Worm (Caenorhabditis elegans) whole organism, L3 larva: ENCODE data around the gene str-211.

ENCODE experiments used
- ZK546.5 ChIP-seq: sonication (generic microtip); optimal IDR thresholded peaks from 2 replicates; lab custom pipeline; 2017; ENCODE audit warnings: missing biosample characterization, missing genetic modification characterization
- aly-2 ChIP-seq: fragments of 150-350 bp; optimal IDR thresholded peaks from 2 replicates; lab custom pipeline; 2014; ENCODE audit warnings: missing biosample characterization, missing genetic modification characterization
- ceh-16 ChIP-seq: sonication (generic microtip); optimal IDR thresholded peaks from 2 replicates; lab custom pipeline; 2017; ENCODE audit warnings: missing biosample characterization, missing genetic modification characterization
- ceh-82 ChIP-seq: fragments of 150-350 bp; optimal IDR thresholded peaks from 2 replicates; lab custom pipeline; 2014; ENCODE audit warnings: missing biosample characterization, missing genetic modification characterization
- ceh-9 ChIP-seq: sonication (generic microtip); optimal IDR thresholded peaks from 2 replicates; lab custom pipeline; 2018; ENCODE audit warnings: missing biosample characterization, missing genetic modification characterization
- egl-5 ChIP-seq: fragments of 150-350 bp; optimal IDR thresholded peaks from 2 replicates; lab custom pipeline; 2017; ENCODE audit warnings: missing biosample characterization, missing genetic modification reagents, missing genetic modification characterization, inconsistent platforms
- elt-1 ChIP-seq: fragments of 150-350 bp; optimal IDR thresholded peaks from 2 replicates; lab custom pipeline; 2014; ENCODE audit warnings: missing biosample characterization, missing genetic modification characterization
- elt-2 ChIP-seq: sonication (generic microtip); optimal IDR thresholded peaks from 2 replicates; lab custom pipeline; 2016; ENCODE audit warnings: missing genetic modification reagents, mild to moderate bottlenecking, missing genetic modification characterization, missing compliant biosample characterization
- elt-3 ChIP-seq, 3 experiments: fragments of 150-350 bp in 1 of 3; sonication (generic microtip) in 2 of 3; optimal IDR thresholded peaks; 2 replicates in 2 of 3; 4 replicates in 1 of 3; lab custom pipeline; 2014 to 2017; ENCODE audit warnings: missing biosample characterization in 3 of 3, missing genetic modification characterization in 3 of 3
- eor-1 ChIP-seq, 2 experiments: fragments of 150-350 bp; optimal IDR thresholded peaks; 2 replicates each; lab custom pipeline; 2014 to 2018; ENCODE audit warnings: missing biosample characterization in 2 of 2, missing genetic modification characterization in 2 of 2
- fkh-10 ChIP-seq: sonication (generic microtip); optimal IDR thresholded peaks from 2 replicates; lab custom pipeline; 2017; ENCODE audit warnings: missing biosample characterization, missing genetic modification reagents, missing genetic modification characterization
- hmg-11 ChIP-seq: sonication (generic microtip); optimal IDR thresholded peaks from 2 replicates; lab custom pipeline; 2016; ENCODE audit warnings: missing genetic modification characterization, missing compliant biosample characterization
- jun-1 ChIP-seq: fragments of 150-350 bp; optimal IDR thresholded peaks from 2 replicates; lab custom pipeline; 2014; ENCODE audit warnings: missing biosample characterization, missing genetic modification reagents, missing genetic modification characterization
- lin-15B ChIP-seq: fragments of 150-350 bp; optimal IDR thresholded peaks from 2 replicates; lab custom pipeline; 2014; ENCODE audit warnings: missing biosample characterization, missing genetic modification characterization
- lsy-12 ChIP-seq: sonication (generic microtip); optimal IDR thresholded peaks from 2 replicates; lab custom pipeline; 2016; ENCODE audit warnings: mild to moderate bottlenecking, missing genetic modification characterization, missing compliant biosample characterization
- mdl-1 ChIP-seq: fragments of 150-350 bp; optimal IDR thresholded peaks from 2 replicates; lab custom pipeline; 2014; ENCODE audit warnings: missing biosample characterization, missing genetic modification characterization
- nfya-1 ChIP-seq: sonication (generic microtip); optimal IDR thresholded peaks from 2 replicates; lab custom pipeline; 2017; ENCODE audit warnings: missing genetic modification characterization, mild to moderate bottlenecking, missing compliant biosample characterization, antibody characterized with exemption, moderate library complexity; ENCODE audit not compliant: insufficient read depth
- nhr-11 ChIP-seq: fragments of 150-350 bp; optimal IDR thresholded peaks from 2 replicates; lab custom pipeline; 2014; ENCODE audit warnings: missing biosample characterization, missing genetic modification characterization
- nhr-12 ChIP-seq: fragments of 150-350 bp; optimal IDR thresholded peaks from 2 replicates; lab custom pipeline; 2014; ENCODE audit warnings: missing biosample characterization, missing genetic modification characterization
- nhr-23 ChIP-seq: fragments of 150-350 bp; optimal IDR thresholded peaks from 2 replicates; lab custom pipeline; 2014; ENCODE audit warnings: missing biosample characterization, missing genetic modification reagents, missing genetic modification characterization
- nhr-237 ChIP-seq: fragments of 150-350 bp; optimal IDR thresholded peaks from 2 replicates; lab custom pipeline; 2014; ENCODE audit warnings: missing biosample characterization, missing genetic modification characterization
- nhr-25 ChIP-seq: sonication (generic microtip); optimal IDR thresholded peaks from 2 replicates; lab custom pipeline; 2017; ENCODE audit warnings: missing biosample characterization, missing genetic modification characterization
- nhr-43 ChIP-seq: sonication (generic microtip); optimal IDR thresholded peaks from 2 replicates; lab custom pipeline; 2016; ENCODE audit warnings: mild to moderate bottlenecking, missing genetic modification characterization, missing compliant biosample characterization; ENCODE audit not compliant: poor library complexity, severe bottlenecking
- nhr-67 ChIP-seq: fragments of 150-350 bp; optimal IDR thresholded peaks from 2 replicates; lab custom pipeline; 2014; ENCODE audit warnings: missing biosample characterization, missing genetic modification characterization
- nhr-77 ChIP-seq: fragments of 150-350 bp; optimal IDR thresholded peaks from 2 replicates; lab custom pipeline; 2014; ENCODE audit warnings: missing biosample characterization, missing genetic modification characterization
- pqm-1 ChIP-seq: fragments of 150-350 bp; optimal IDR thresholded peaks from 2 replicates; lab custom pipeline; 2017; ENCODE audit warnings: missing biosample characterization, missing genetic modification characterization, inconsistent platforms
- sea-2 ChIP-seq: fragments of 150-350 bp; sonication (generic microtip); optimal IDR thresholded peaks from 4 replicates; lab custom pipeline; 2014; ENCODE audit warnings: missing biosample characterization, missing genetic modification reagents, missing genetic modification characterization
- skn-1 ChIP-seq: fragments of 150-350 bp; optimal IDR thresholded peaks from 2 replicates; lab custom pipeline; 2014; ENCODE audit warnings: missing biosample characterization, missing genetic modification characterization
- snpc-4 ChIP-seq: fragments of 150-350 bp; optimal IDR thresholded peaks from 2 replicates; lab custom pipeline; 2014; ENCODE audit warnings: missing biosample characterization, missing genetic modification characterization
- tbx-2 ChIP-seq: sonication (generic microtip); optimal IDR thresholded peaks from 2 replicates; lab custom pipeline; 2016; ENCODE audit warnings: mild to moderate bottlenecking, missing genetic modification characterization, missing compliant biosample characterization
- unc-39 ChIP-seq: sonication (generic microtip); optimal IDR thresholded peaks from 4 replicates; lab custom pipeline; 2017; ENCODE audit warnings: missing biosample characterization, missing genetic modification characterization
- unc-62 ChIP-seq: fragments of 150-350 bp; sonication (generic microtip); optimal IDR thresholded peaks from 4 replicates; lab custom pipeline; 2014; ENCODE audit warnings: missing biosample characterization, missing genetic modification reagents, missing genetic modification characterization
- zag-1 ChIP-seq: fragments of 150-350 bp; optimal IDR thresholded peaks from 2 replicates; lab custom pipeline; 2014; ENCODE audit warnings: missing biosample characterization, missing genetic modification characterization

The str-211 gene

ce11 chrV:4926371-4926770, 17.7 kb downstream of the str-211 start, which contains the start of gene srh-21:
Gene srh-21 (plus strand): TSS chrV:4926671.
- TF ChIP-seq egl-5 (no peak), nhr-237 (tag; lab: Kevin White, UChicago) (no peak), snpc-4 (tag; lab: Kevin White, UChicago) (no peak), ceh-9 (no peak), ceh-16 (tag; lab: Kevin White, UChicago) (no peak), lsy-12 (tag; lab: Kevin White, UChicago) (no peak), ceh-82 (tag; lab: Kevin White, UChicago) (no peak), fkh-10 (no peak), nhr-11 (tag; lab: Kevin White, UChicago) (no peak), unc-62 (no peak), nhr-43 (tag; lab: Kevin White, UChicago) (no peak), lin-15B (tag; lab: Kevin White, UChicago) (no peak), zag-1 (tag; lab: Kevin White, UChicago) (no peak), aly-2 (tag; lab: Kevin White, UChicago) (no peak), elt-2 (tag; lab: Kevin White, UChicago) (no peak), mdl-1 (tag; lab: Kevin White, UChicago) (no peak), elt-1 (tag; lab: Kevin White, UChicago) (no peak), hmg-11 (no peak), nfya-1 (tag; lab: Kevin White, UChicago) (no peak)

ce11 chrV:4924618-4925017, 19.5 kb downstream of the str-211 start, which contains the start of gene srh-20:
Gene srh-20 (plus strand): TSS chrV:4924918.
- TF ChIP-seq nhr-77 (tag; lab: Kevin White, UChicago) = no peak
- TF ChIP-seq lsy-12 (tag; lab: Kevin White, UChicago) = no peak
- no peak for TF ChIP-seq lin-15B (tag; lab: Kevin White, UChicago)
- no peak for TF ChIP-seq eor-1 (tag; optimal IDR thresholded peaks at IDR 0.05; lab: Kevin White, UChicago)
- TF ChIP-seq nhr-43 (tag; lab: Kevin White, UChicago) = no peak
- TF ChIP-seq pqm-1 (tag; lab: Kevin White, UChicago) = no peak
- TF ChIP-seq skn-1 (tag; lab: Kevin White, UChicago) = no peak
- no peak for TF ChIP-seq ZK546.5 (tag; lab: Kevin White, UChicago)
- no peak for TF ChIP-seq sea-2 (GFP tag; lab: Kevin White, UChicago)
- no peak for TF ChIP-seq nhr-237 (tag; lab: Kevin White, UChicago)
- no peak for TF ChIP-seq snpc-4 (tag; lab: Kevin White, UChicago)
- no peak for TF ChIP-seq nhr-12 (tag; lab: Kevin White, UChicago)
- TF ChIP-seq jun-1 (tag; lab: Kevin White, UChicago) = no peak
- TF ChIP-seq tbx-2 = no peak
- TF ChIP-seq, all 47 proteins: peak for 0

DNA sequence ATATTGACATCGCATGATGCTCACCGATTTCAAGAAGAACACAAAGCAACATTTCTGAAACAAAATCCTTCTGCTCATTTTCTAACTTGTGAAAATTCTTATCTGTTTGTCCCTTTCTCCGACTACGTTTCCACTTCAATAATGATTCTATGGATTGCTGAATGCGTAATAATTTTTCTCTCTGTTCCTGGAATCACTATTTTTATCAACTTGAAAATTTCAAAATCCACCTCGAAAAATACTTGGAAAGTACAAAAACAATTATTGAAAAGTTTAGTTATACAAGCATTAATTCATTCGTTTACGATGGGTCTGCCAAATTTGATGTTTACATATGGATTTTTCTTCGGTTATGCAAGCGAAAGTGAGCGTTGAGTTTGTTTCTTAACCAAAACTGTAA, 22.1 kb downstream of the str-211 start, which contains the start of gene srh-22:
srh-22 (plus strand) TSS at position 301 of the 400 bp plus-strand sequence.
- TF ChIP-seq jun-1 (tag; lab: Kevin White, UChicago) (no peak), elt-2 (tag; lab: Kevin White, UChicago) (no peak), ceh-9 (no peak), unc-39 (tag; lab: Kevin White, UChicago) (no peak), pqm-1 (tag; lab: Kevin White, UChicago) (no peak)

ce11 chrV:4920690-4921152, 23.4 kb downstream of the str-211 start, which contains the start of the genes C02E7.8 and srh-23:
Gene C02E7.8 (minus strand): TSS chrV:4920790.
Gene srh-23 (plus strand): TSS chrV:4921102.
- no peak for TF ChIP-seq nhr-67

ce11 chrV:4918664-4919257, 25.4 kb downstream of the str-211 start, which contains the start of gene C02E7.6:
Gene C02E7.6 (plus strand): TSS chrV:4919207.
- TF ChIP-seq elt-1 (tag; lab: Kevin White, UChicago) (peak; percentile 94), nhr-23 (tag; lab: Kevin White, UChicago) (peak; percentile 0), nhr-237 (tag; lab: Kevin White, UChicago) (no peak), nfya-1 (tag; lab: Kevin White, UChicago) (peak; percentile 9), egl-5 (no peak), nhr-43 (tag; lab: Kevin White, UChicago) (peak; percentile 92), elt-3 (tag; optimal IDR thresholded peaks at IDR 0.05; lab: Kevin White, UChicago) (peak in 1 of 3 experiments; percentile 22), nhr-25 (tag; lab: Kevin White, UChicago) (peak; percentile 97)
